Fruit fly (Drosophila melanogaster): ENCODE measurements around the gene Lkb1.

Lkb1 gene

dm6 chr3R:13683624-13684568, 7.5 kb downstream of the Lkb1 start, which contains the start of gene flfl (continued):
- TF ChIP-seq CG7928 (GFP tag; optimal IDR thresholded peaks at IDR 0.05) (peak; percentile 37), CG12071 (GFP tag; optimal IDR thresholded peaks at IDR 0.05) (peak; percentile 44), lilli (GFP tag; optimal IDR thresholded peaks at IDR 0.05) (no peak), CG4730 (GFP tag; IDR thresholded peaks at IDR 0.05) (no peak), CG17802 (tag; optimal IDR thresholded peaks at IDR 0.05) (no peak), exex (tag; optimal IDR thresholded peaks at IDR 0.05) (no peak), Dip2 (GFP tag; IDR thresholded peaks at IDR 0.05) (no peak), Gsc (GFP tag; IDR thresholded peaks at IDR 0.05) (no peak), az2 (GFP tag; optimal IDR thresholded peaks at IDR 0.05) (no peak), GATAe (GFP tag; conservative IDR thresholded peaks at IDR 0.05) (no peak), CG16815 (GFP tag; optimal IDR thresholded peaks at IDR 0.05) (no peak), Dp (GFP tag; optimal IDR thresholded peaks at IDR 0.05) (no peak), CG11093 (GFP tag; IDR thresholded peaks at IDR 0.05) (no peak), CG15479 (GFP tag; optimal IDR thresholded peaks at IDR 0.05) (no peak), CG16813 (GFP tag; IDR thresholded peaks at IDR 0.05; ENCODE audit: partially characterized antibody) (no peak), Stat92E (GFP tag; optimal IDR thresholded peaks at IDR 0.05) (no peak), ind (GFP tag; optimal IDR thresholded peaks at IDR 0.05) (peak; percentile 20), Gug (GFP tag; IDR thresholded peaks at IDR 0.05) (no peak; the same call in 3 of the 4 replicates), seq (GFP tag; IDR thresholded peaks at IDR 0.05) (no peak), cato (GFP tag; optimal IDR thresholded peaks at IDR 0.05; ENCODE audit: borderline replicate concordance) (no peak), Elba2 (GFP tag; optimal IDR thresholded peaks at IDR 0.05) (no peak), CG17829 (tag; optimal IDR thresholded peaks at IDR 0.05) (peak; percentile 17), CG1529 (GFP tag; optimal IDR thresholded peaks at IDR 0.05) (no peak), Nf-YC (tag; optimal IDR thresholded peaks at IDR 0.05) (no peak), CG11504 (tag; optimal IDR thresholded peaks at IDR 0.05) (peak; percentile 26), dysf (GFP tag; IDR thresholded peaks at IDR 0.05) (no peak), ara (GFP tag; IDR thresholded peaks at IDR 0.05) (no peak), inv (GFP tag; IDR thresholded peaks at IDR 0.05; ENCODE audit: partially characterized antibody) (no peak), CG9727 (GFP tag; optimal IDR thresholded peaks at IDR 0.05) (peak; percentile 27), Fer1 (GFP tag; optimal IDR thresholded peaks at IDR 0.05) (peak; percentile 49), CG18619 (GFP tag; optimal IDR thresholded peaks at IDR 0.05) (peak; percentile 23), Kr (GFP tag; optimal IDR thresholded peaks at IDR 0.05) (no peak), D (optimal IDR thresholded peaks at IDR 0.05) (peak; percentile 26), D (GFP tag; optimal IDR thresholded peaks at IDR 0.05) (no peak), TFAM (GFP tag; optimal IDR thresholded peaks at IDR 0.05) (no peak), sim (GFP tag; IDR thresholded peaks at IDR 0.05) (no peak), stc (GFP tag; IDR thresholded peaks at IDR 0.05) (no peak), kah (GFP tag; optimal IDR thresholded peaks at IDR 0.05) (peak; percentile 12), CG5180 (GFP tag; optimal IDR thresholded peaks at IDR 0.05) (peak; percentile 0), Oaz (GFP tag; IDR thresholded peaks at IDR 0.05) (no peak), CG11247 (GFP tag; IDR thresholded peaks at IDR 0.05) (no peak), sr (GFP tag; IDR thresholded peaks at IDR 0.05) (no peak), CG34422 (GFP tag; IDR thresholded peaks at IDR 0.05) (no peak), CG11560 (tag; IDR thresholded peaks at IDR 0.05) (no peak), CG6254 (GFP tag; optimal IDR thresholded peaks at IDR 0.05) (no peak), CG14441 (GFP tag; IDR thresholded peaks at IDR 0.05) (no peak), B-H2 (GFP tag; optimal IDR thresholded peaks at IDR 0.05) (no peak), CG31365 (tag; optimal IDR thresholded peaks at IDR 0.05) (no peak), pita (GFP tag; optimal IDR thresholded peaks at IDR 0.05) (no peak), Dip3 (GFP tag; optimal IDR thresholded peaks at IDR 0.05) (no peak)

All from whole organism, embryonic.